Worm (Caenorhabditis elegans) whole organism, L1 larva: ENCODE data around the gene Y57G11B.3.

Experiments used
- C34B4.2 ChIP-seq: sonication (generic microtip); optimal IDR thresholded peaks from 2 replicates; lab custom pipeline; 2017; ENCODE audit warnings: mild to moderate bottlenecking, missing genetic modification characterization, missing compliant biosample characterization
- F16B12.6 ChIP-seq: fragments of 150-350 bp; optimal IDR thresholded peaks from 2 replicates; lab custom pipeline; 2014; ENCODE audit warnings: missing biosample characterization, missing genetic modification characterization
- Y116A8C.19 ChIP-seq: sonication (generic microtip); optimal IDR thresholded peaks from 2 replicates; lab custom pipeline; 2016; ENCODE audit warnings: missing compliant biosample characterization, missing genetic modification characterization, borderline replicate concordance
- aha-1 ChIP-seq: fragments of 150-350 bp; optimal IDR thresholded peaks from 2 replicates; lab custom pipeline; 2014; ENCODE audit warnings: missing biosample characterization, missing genetic modification characterization
- alr-1 ChIP-seq: fragments of 200-800 bp; sonication (Bioruptor generic); optimal IDR thresholded peaks from 2 replicates; lab custom pipeline; 2018; ENCODE audit warnings: borderline replicate concordance, mild to moderate bottlenecking, missing genetic modification characterization, missing compliant biosample characterization
- ama-1 ChIP-seq: fragments of 150-350 bp; optimal IDR thresholded peaks from 2 replicates; lab custom pipeline; 2014
- ceh-82 ChIP-seq, 3 experiments: fragments of 150-350 bp in 1 of 3; sonication (generic microtip) in 2 of 3; optimal IDR thresholded peaks; 2 replicates each; lab custom pipeline; 2014 to 2017; ENCODE audit warnings: missing biosample characterization in 3 of 3, missing genetic modification characterization in 3 of 3
- dpl-1 ChIP-seq, 3 experiments: fragments of 150-350 bp in 2 of 3; sonication (generic microtip) in 1 of 3; optimal IDR thresholded peaks; 2 replicates each; lab custom pipeline; 2014 to 2017; ENCODE audit warnings: missing biosample characterization in 3 of 3, missing genetic modification characterization in 3 of 3, missing genetic modification reagents in 3 of 3
- efl-1 ChIP-seq, 4 experiments: fragments of 150-350 bp; optimal IDR thresholded peaks in 3 of 4; peaks in 1 of 4; 1 replicate in 1 of 4; 2 replicates in 3 of 4; lab custom pipeline; 2014; ENCODE audit warnings: missing biosample characterization in 2 of 4, missing genetic modification characterization in 2 of 4, missing genetic modification reagents in 2 of 4
- efl-3 ChIP-seq: fragments of 200-800 bp; sonication (Bioruptor generic); optimal IDR thresholded peaks from 2 replicates; lab custom pipeline; 2018; ENCODE audit warnings: mild to moderate bottlenecking, missing genetic modification characterization, missing compliant biosample characterization
- elt-3 ChIP-seq, 6 experiments: fragments of 150-350 bp in 1 of 6; sonication (generic microtip); optimal IDR thresholded peaks; 2 replicates each; lab custom pipeline; 2017 to 2018; ENCODE audit warnings: missing biosample characterization in 6 of 6, missing genetic modification characterization in 6 of 6, inconsistent platforms in 1 of 6
- ets-5 ChIP-seq: fragments of 200-800 bp; sonication (Bioruptor generic); IDR thresholded peaks from 2 replicates; pipeline ENCODE4 v1.3.6; 2022; ENCODE audit warnings: missing genetic modification characterization, missing compliant biosample characterization
- fkh-10 ChIP-seq: sonication (generic microtip); optimal IDR thresholded peaks from 2 replicates; lab custom pipeline; 2017; ENCODE audit warnings: missing biosample characterization, missing genetic modification reagents, missing genetic modification characterization
- fos-1 ChIP-seq: fragments of 150-350 bp; optimal IDR thresholded peaks from 2 replicates; lab custom pipeline; 2014; ENCODE audit warnings: missing biosample characterization, missing genetic modification characterization
- grh-1 ChIP-seq: fragments of 200-800 bp; sonication (Bioruptor generic); IDR thresholded peaks from 2 replicates; pipeline ENCODE4 v1.3.6; 2022; ENCODE audit warnings: missing genetic modification reagents, missing genetic modification characterization, missing compliant biosample characterization
- hlh-17 ChIP-seq: fragments of 200-800 bp; sonication (Bioruptor generic); optimal IDR thresholded peaks from 2 replicates; lab custom pipeline; 2018; ENCODE audit warnings: missing genetic modification characterization, mild to moderate bottlenecking, missing compliant biosample characterization, moderate library complexity, borderline replicate concordance
- hpl-2 ChIP-seq: fragments of 150-350 bp; optimal IDR thresholded peaks from 2 replicates; lab custom pipeline; 2014; ENCODE audit warnings: missing biosample characterization, missing genetic modification reagents, missing genetic modification characterization
- jun-1 ChIP-seq: fragments of 150-350 bp; optimal IDR thresholded peaks from 2 replicates; lab custom pipeline; 2014; ENCODE audit warnings: missing biosample characterization, missing genetic modification reagents, missing genetic modification characterization
- lin-13 ChIP-seq: fragments of 150-350 bp; optimal IDR thresholded peaks from 2 replicates; lab custom pipeline; 2014; ENCODE audit warnings: missing biosample characterization, missing genetic modification reagents, missing genetic modification characterization
- lin-14 ChIP-seq: fragments of 200-800 bp; sonication (Bioruptor generic); optimal IDR thresholded peaks from 2 replicates; lab custom pipeline; 2018; ENCODE audit warnings: mild to moderate bottlenecking, missing genetic modification characterization, moderate library complexity, missing compliant biosample characterization
- lin-35 ChIP-seq, 2 experiments: fragments of 150-350 bp; optimal IDR thresholded peaks; 2 replicates each; lab custom pipeline; 2014; ENCODE audit warnings: missing biosample characterization in 2 of 2, missing genetic modification characterization in 2 of 2, missing genetic modification reagents in 2 of 2
- lin-39 ChIP-seq: fragments of 150-350 bp; optimal IDR thresholded peaks from 2 replicates; lab custom pipeline; 2014; ENCODE audit warnings: missing biosample characterization, missing genetic modification reagents, missing genetic modification characterization
- lsy-2 ChIP-seq, 2 experiments: fragments of 150-350 bp; optimal IDR thresholded peaks; 2 replicates each; lab custom pipeline; 2014; ENCODE audit warnings: missing biosample characterization in 2 of 2, missing genetic modification characterization in 2 of 2
- mdl-1 ChIP-seq, 2 experiments: fragments of 150-350 bp; optimal IDR thresholded peaks; 2 replicates each; lab custom pipeline; 2014 to 2017; ENCODE audit warnings: missing biosample characterization in 2 of 2, missing genetic modification characterization in 2 of 2, inconsistent platforms in 1 of 2
- mep-1 ChIP-seq: fragments of 150-350 bp; optimal IDR thresholded peaks from 2 replicates; lab custom pipeline; 2014; ENCODE audit warnings: missing biosample characterization, missing genetic modification characterization
- nhr-11 ChIP-seq: fragments of 150-350 bp; optimal IDR thresholded peaks from 2 replicates; lab custom pipeline; 2014; ENCODE audit warnings: missing biosample characterization, missing genetic modification characterization
- nhr-12 ChIP-seq: sonication (generic microtip); optimal IDR thresholded peaks from 2 replicates; lab custom pipeline; 2017; ENCODE audit warnings: missing biosample characterization, missing genetic modification characterization
- nhr-19 ChIP-seq: fragments of 200-800 bp; sonication (Bioruptor generic); conservative IDR thresholded peaks from 2 replicates; pipeline ENCODE4 v1.3.6; 2022; ENCODE audit warnings: missing genetic modification characterization, missing compliant biosample characterization
- nhr-20 ChIP-seq: sonication (generic microtip); optimal IDR thresholded peaks from 2 replicates; lab custom pipeline; 2016; ENCODE audit warnings: mild to moderate bottlenecking, missing genetic modification characterization, missing compliant biosample characterization
- nhr-28 ChIP-seq: fragments of 150-350 bp; optimal IDR thresholded peaks from 2 replicates; lab custom pipeline; 2014; ENCODE audit warnings: missing biosample characterization, missing genetic modification characterization
- nhr-71 ChIP-seq: sonication (generic microtip); optimal IDR thresholded peaks from 2 replicates; lab custom pipeline; 2016; ENCODE audit warnings: mild to moderate bottlenecking, missing genetic modification characterization, moderate library complexity, missing compliant biosample characterization
- nhr-76 ChIP-seq: sonication (generic microtip); optimal IDR thresholded peaks from 2 replicates; lab custom pipeline; 2017; ENCODE audit warnings: missing biosample characterization, missing genetic modification characterization
- nhr-77 ChIP-seq: fragments of 150-350 bp; optimal IDR thresholded peaks from 2 replicates; lab custom pipeline; 2014; ENCODE audit warnings: missing biosample characterization, missing genetic modification characterization
- nhr-85 ChIP-seq: sonication (generic microtip); peaks from one replicate; lab custom pipeline; 2016; ENCODE audit warnings: missing genetic modification characterization, inconsistent platforms, missing compliant biosample characterization
- pax-3 ChIP-seq: fragments of 200-800 bp; sonication (Bioruptor generic); optimal IDR thresholded peaks from 2 replicates; lab custom pipeline; 2018; ENCODE audit warnings: mild to moderate bottlenecking, missing genetic modification characterization, moderate library complexity, missing compliant biosample characterization
- rnt-1 ChIP-seq: sonication (generic microtip); optimal IDR thresholded peaks from 2 replicates; lab custom pipeline; 2016; ENCODE audit warnings: mild to moderate bottlenecking, missing genetic modification characterization, moderate library complexity, missing compliant biosample characterization
- snpc-4 ChIP-seq: fragments of 150-350 bp; optimal IDR thresholded peaks from 2 replicates; lab custom pipeline; 2014; ENCODE audit warnings: missing biosample characterization, missing genetic modification characterization
- snu-23 ChIP-seq: sonication (generic microtip); optimal IDR thresholded peaks from 2 replicates; lab custom pipeline; 2016; ENCODE audit warnings: missing genetic modification characterization, missing compliant biosample characterization
- sox-4 ChIP-seq: sonication (generic microtip); optimal IDR thresholded peaks from 2 replicates; lab custom pipeline; 2016; ENCODE audit warnings: missing genetic modification characterization, missing compliant biosample characterization
- swsn-7 ChIP-seq: sonication (generic microtip); optimal IDR thresholded peaks from 2 replicates; lab custom pipeline; 2016; ENCODE audit warnings: missing genetic modification characterization, missing compliant biosample characterization
- tbx-2 ChIP-seq: sonication (generic microtip); optimal IDR thresholded peaks from 2 replicates; lab custom pipeline; 2016; ENCODE audit warnings: missing genetic modification characterization, missing compliant biosample characterization
- unc-130 ChIP-seq: fragments of 150-350 bp; optimal IDR thresholded peaks from 2 replicates; lab custom pipeline; 2017; ENCODE audit warnings: missing biosample characterization, missing genetic modification characterization, inconsistent platforms
- unc-62 ChIP-seq: fragments of 150-350 bp; optimal IDR thresholded peaks from 2 replicates; lab custom pipeline; 2014; ENCODE audit warnings: missing biosample characterization, missing genetic modification reagents, missing genetic modification characterization
- unc-98 ChIP-seq: fragments of 200-800 bp; sonication (Bioruptor generic); IDR thresholded peaks from 2 replicates; pipeline ENCODE4 v1.3.6; 2022; ENCODE audit warnings: missing genetic modification characterization, missing compliant biosample characterization
- xbp-1 ChIP-seq: sonication (generic microtip); optimal IDR thresholded peaks from 2 replicates; lab custom pipeline; 2016; ENCODE audit warnings: missing genetic modification characterization, missing compliant biosample characterization

The Y57G11B.3 gene

DNA sequence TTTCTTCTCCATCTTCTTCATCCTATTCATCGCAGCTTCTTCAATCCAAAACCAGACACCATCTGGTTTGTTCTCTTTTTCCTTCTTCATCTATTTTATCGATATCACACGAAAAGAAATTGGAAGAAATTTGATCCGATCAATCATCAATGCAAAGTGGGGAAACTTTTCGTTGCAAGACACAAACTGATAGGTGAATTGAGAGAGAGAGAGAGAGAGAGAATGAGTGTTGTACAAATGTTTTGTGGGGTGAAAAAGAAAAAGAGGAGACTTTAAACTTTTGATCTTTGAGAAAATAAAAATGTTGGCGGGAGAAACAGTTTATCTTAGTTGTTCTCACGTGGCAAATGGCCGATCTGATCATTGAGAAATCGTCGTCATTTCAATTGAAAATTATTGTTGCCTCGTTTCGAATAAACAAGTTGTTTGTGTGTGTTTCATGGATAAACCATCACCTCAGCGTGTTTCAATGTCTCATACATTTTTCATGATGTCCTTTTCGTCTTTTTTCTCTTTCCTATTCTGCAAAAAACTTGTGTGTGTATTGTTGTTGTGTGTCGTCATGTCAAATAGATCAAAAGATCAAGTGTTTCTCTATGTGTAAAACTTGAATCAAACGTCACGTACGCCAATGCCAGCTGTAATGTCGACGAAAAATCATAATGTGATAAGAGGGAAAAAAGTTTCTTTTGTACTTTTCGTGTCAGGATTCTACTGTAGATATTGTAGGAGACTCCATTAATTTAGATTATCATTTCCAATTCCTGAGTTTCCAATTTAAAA, 38.6 kb upstream of the Y57G11B.3 start (continued):
- TF ChIP-seq lin-35 (GFP tag; optimal IDR thresholded peaks at IDR 0.05; lab: Kevin White, UChicago) (peak; percentile 35 to 37), efl-3 (GFP tag; lab: Kevin White, UChicago) (no peak), C34B4.2 (tag; lab: Kevin White, UChicago) (no peak), mep-1 (tag; lab: Kevin White, UChicago) (peak; percentile 14), lin-39 (tag; lab: Kevin White, UChicago) (peak; percentile 14), hpl-2 (GFP tag; lab: Kevin White, UChicago) (no peak), ama-1 (lab: Kevin White, UChicago) (no peak), dpl-1 (GFP tag; optimal IDR thresholded peaks at IDR 0.05; lab: Kevin White, UChicago) (peak in 2 of 3 experiments; percentile 29 to 44), ets-5 (GFP tag; lab: Robert Waterston, UW) (no peak), nhr-85 (peak; percentile 97), snu-23 (GFP tag; lab: Kevin White, UChicago) (peak; percentile 62), unc-130 (no peak), snpc-4 (peak; percentile 4), unc-62 (GFP tag; lab: Kevin White, UChicago) (no peak), lin-13 (no peak), hlh-17 (no peak), F16B12.6 (no peak), nhr-28 (tag; lab: Kevin White, UChicago) (no peak), grh-1 (GFP tag; lab: Robert Waterston, UW) (0 out of 2 replicates have a peak, but pooled peaks have one; percentile 43), alr-1 (tag; lab: Kevin White, UChicago) (no peak), nhr-11 (no peak), nhr-77 (no peak), tbx-2 (peak; percentile 46), unc-98 (GFP tag; lab: Robert Waterston, UW) (no peak), nhr-71 (tag; lab: Kevin White, UChicago) (peak; percentile 92), ceh-82 (tag; optimal IDR thresholded peaks at IDR 0.05; lab: Kevin White, UChicago) (no peak), nhr-19 (peak; percentile 71), fos-1 (tag; lab: Kevin White, UChicago) (peak; percentile 27), mdl-1 (tag; optimal IDR thresholded peaks at IDR 0.05; lab: Kevin White, UChicago) (peak in 1 of 2 experiments; percentile 46), xbp-1 (peak; percentile 37), jun-1 (peak; percentile 31), lsy-2 (tag; optimal IDR thresholded peaks at IDR 0.05; lab: Kevin White, UChicago) (peak; percentile 59 to 65), nhr-76 (tag; lab: Kevin White, UChicago) (no peak), fkh-10 (GFP tag; lab: Kevin White, UChicago) (no peak), lin-14 (peak; percentile 82), sox-4 (no peak), Y116A8C.19 (no peak), pax-3 (tag; lab: Kevin White, UChicago) (no peak), aha-1 (tag; lab: Kevin White, UChicago) (no peak), nhr-12 (no peak)
- TF ChIP-seq, all 84 proteins: peak for 32

DNA sequence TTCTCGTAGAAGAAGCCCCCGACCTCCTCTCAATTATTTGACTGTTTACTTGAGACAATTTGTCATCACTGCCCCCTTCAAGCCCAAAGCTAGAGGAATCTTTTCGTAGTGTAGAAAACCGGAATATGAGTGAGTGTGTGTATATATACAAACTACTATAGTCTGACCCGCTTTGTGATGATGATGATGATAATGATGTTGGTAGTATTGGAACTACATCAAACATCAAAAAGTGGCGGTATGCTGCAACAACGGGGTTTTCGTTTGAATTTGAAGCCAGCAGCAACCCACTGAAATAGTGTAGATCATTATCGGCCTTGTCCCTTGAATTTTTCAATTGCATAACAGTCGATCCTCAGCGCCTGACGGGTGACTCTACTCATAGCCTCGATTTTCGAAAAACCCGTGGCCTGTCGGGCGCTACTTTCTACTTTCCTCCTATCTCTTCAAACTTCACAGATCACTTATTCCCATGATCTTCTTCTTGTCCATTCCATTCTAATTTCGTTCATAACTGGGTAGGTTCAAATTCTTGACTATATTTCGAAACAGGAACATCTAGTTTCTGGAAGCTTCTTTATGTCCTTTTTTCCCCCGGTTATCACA, 37.8 kb upstream of the Y57G11B.3 start:
- TF ChIP-seq xbp-1 (no peak), aha-1 (tag; lab: Kevin White, UChicago) (peak; percentile 6), nhr-20 (tag; lab: Kevin White, UChicago) (peak; percentile 81), snu-23 (GFP tag; lab: Kevin White, UChicago) (peak; percentile 53), ama-1 (lab: Kevin White, UChicago) (no peak), nhr-85 (peak; percentile 83), lin-14 (peak; percentile 29), lin-13 (peak; percentile 41), nhr-71 (tag; lab: Kevin White, UChicago) (peak; percentile 34), lin-39 (tag; lab: Kevin White, UChicago) (no peak), swsn-7 (tag; lab: Kevin White, UChicago) (peak; percentile 15), dpl-1 (GFP tag; optimal IDR thresholded peaks at IDR 0.05; lab: Kevin White, UChicago) (peak in 1 of 3 experiments; percentile 9), mdl-1 (tag; optimal IDR thresholded peaks at IDR 0.05; lab: Kevin White, UChicago) (peak in 1 of 2 experiments; percentile 2), snpc-4 (peak; percentile 95), unc-130 (no peak), elt-3 (tag; optimal IDR thresholded peaks at IDR 0.05; lab: Kevin White, UChicago) (peak in 3 of 6 experiments; percentile 14 to 71 (median 39)), efl-1 (optimal IDR thresholded peaks at IDR 0.05; lab: Kevin White, UChicago) (no peak), efl-1 (GFP tag; optimal IDR thresholded peaks at IDR 0.05 in 1 of 2; lab: Kevin White, UChicago) (peak in 1 of 2 experiments; percentile 28), lin-35 (GFP tag; optimal IDR thresholded peaks at IDR 0.05; lab: Kevin White, UChicago) (peak; percentile 1 to 26), rnt-1 (tag; lab: Kevin White, UChicago) (peak; percentile 52)
- TF ChIP-seq, all 84 proteins: peak for 15
